Fruit fly (Drosophila melanogaster): ENCODE data around the gene wls.
A peak's percentile ranks its signal among the peaks of the same experiment; 100 is the strongest.

The wls gene

dm6 chr3L:11169299-11170181 is at the start of gene wls, which contains the start of gene Adck5:
TSS of gene wls (minus strand) at chr3L:11169625.
TSS of gene Adck5 (plus strand) at chr3L:11169817.
- TF ChIP-seq rn (GFP tag; IDR thresholded peaks at IDR 0.05) (no peak), CG13204 (GFP tag; optimal IDR thresholded peaks at IDR 0.05) (no peak), Snoo (tag; optimal IDR thresholded peaks at IDR 0.05) (peak; percentile 78), CG9948 (tag; optimal IDR thresholded peaks at IDR 0.05) (no peak), CG17806 (tag; optimal IDR thresholded peaks at IDR 0.05) (no peak), fd96Ca (GFP tag; IDR thresholded peaks at IDR 0.05) (0 out of 3 replicates have a peak, but pooled peaks have one; percentile 21), Pif1A (GFP tag; optimal IDR thresholded peaks at IDR 0.05) (no peak), Ets98B (GFP tag; IDR thresholded peaks at IDR 0.05) (peak; percentile 18; the same call in 1 of the 2 replicates), CG10348 (GFP tag; IDR thresholded peaks at IDR 0.05) (no peak), gl (tag; optimal IDR thresholded peaks at IDR 0.05) (peak; percentile 38), CG34367 (tag; optimal IDR thresholded peaks at IDR 0.05) (peak; percentile 53), CG12605 (GFP tag; IDR thresholded peaks at IDR 0.05) (peak; percentile 64), CG32121 (GFP tag; IDR thresholded peaks at IDR 0.05) (0 out of 2 replicates have a peak, but pooled peaks have one; percentile 35), CG14655 (GFP tag; optimal IDR thresholded peaks at IDR 0.05) (no peak), D1 (tag; optimal IDR thresholded peaks at IDR 0.05) (no peak), Pif1B (GFP tag; optimal IDR thresholded peaks at IDR 0.05) (no peak), CG8301 (tag; optimal IDR thresholded peaks at IDR 0.05) (no peak), EcR (GFP tag; optimal IDR thresholded peaks at IDR 0.05) (no peak), CG8159 (tag; optimal IDR thresholded peaks at IDR 0.05) (no peak), CG4496 (GFP tag; IDR thresholded peaks at IDR 0.05) (peak; percentile 78), CG15710 (tag; optimal IDR thresholded peaks at IDR 0.05) (no peak)

- no peak for TF ChIP-seq CG10348 (GFP tag; IDR thresholded peaks at IDR 0.05)
- TF ChIP-seq Ets98B (GFP tag; IDR thresholded peaks at IDR 0.05): no peak
- TF ChIP-seq CG9948 (tag; optimal IDR thresholded peaks at IDR 0.05): no peak
- TF ChIP-seq gl (tag; optimal IDR thresholded peaks at IDR 0.05): no peak
- TF ChIP-seq CG14655 (GFP tag; optimal IDR thresholded peaks at IDR 0.05): no peak
- TF ChIP-seq Pif1B (GFP tag; optimal IDR thresholded peaks at IDR 0.05): no peak
- no peak for TF ChIP-seq CG34367 (tag; optimal IDR thresholded peaks at IDR 0.05)
- TF ChIP-seq CG32121 (GFP tag; IDR thresholded peaks at IDR 0.05): no peak
- no peak for TF ChIP-seq CG12605 (GFP tag; IDR thresholded peaks at IDR 0.05)
- TF ChIP-seq CG8301 (tag; optimal IDR thresholded peaks at IDR 0.05): no peak
- TF ChIP-seq Pif1A (GFP tag; optimal IDR thresholded peaks at IDR 0.05): no peak
- no peak for TF ChIP-seq Snoo (tag; optimal IDR thresholded peaks at IDR 0.05)
These were observed 49.5 kb upstream of the wls start for dm6 chr3L:11218892-11219291.

dm6 chr3L:11217893-11218292 is 48.5 kb upstream of the wls start:
- TF ChIP-seq Ets98B (GFP tag; IDR thresholded peaks at IDR 0.05): peak; percentile 18; the same call in 1 of the 2 replicates
- TF ChIP-seq EcR (GFP tag; optimal IDR thresholded peaks at IDR 0.05): peak; percentile 14
- no peak for TF ChIP-seq CG17806 (tag; optimal IDR thresholded peaks at IDR 0.05)
- TF ChIP-seq D1 (tag; optimal IDR thresholded peaks at IDR 0.05): no peak
- TF ChIP-seq fd96Ca (GFP tag; IDR thresholded peaks at IDR 0.05): peak; percentile 62; the same call in 1 of the 3 replicates
- peak; percentile 69; the same call in 2 of the 3 replicates for TF ChIP-seq CG4496 (GFP tag; IDR thresholded peaks at IDR 0.05)

dm6 chr3L:11216219-11216618 is 46.8 kb upstream of the wls start:
- no peak for TF ChIP-seq CG9948 (tag; optimal IDR thresholded peaks at IDR 0.05)
- no peak for TF ChIP-seq CG32121 (GFP tag; IDR thresholded peaks at IDR 0.05)
- no peak for TF ChIP-seq CG34367 (tag; optimal IDR thresholded peaks at IDR 0.05)
- no peak for TF ChIP-seq CG8301 (tag; optimal IDR thresholded peaks at IDR 0.05)

dm6 chr3L:11215244-11216121 is 46.1 kb upstream of the wls start:
- TF ChIP-seq CG9948 (tag; optimal IDR thresholded peaks at IDR 0.05): peak; percentile 79
- TF ChIP-seq CG10348 (GFP tag; IDR thresholded peaks at IDR 0.05): peak; percentile 25; the same call in 1 of the 2 replicates
- peak; percentile 90 for TF ChIP-seq CG15710 (tag; optimal IDR thresholded peaks at IDR 0.05)
- TF ChIP-seq CG17806 (tag; optimal IDR thresholded peaks at IDR 0.05): peak; percentile 83
- TF ChIP-seq CG8301 (tag; optimal IDR thresholded peaks at IDR 0.05): peak; percentile 91
- peak; percentile 98 for TF ChIP-seq Ets98B (GFP tag; IDR thresholded peaks at IDR 0.05)
- TF ChIP-seq CG13204 (GFP tag; optimal IDR thresholded peaks at IDR 0.05): peak; percentile 10
- TF ChIP-seq CG8159 (tag; optimal IDR thresholded peaks at IDR 0.05): peak; percentile 91
- peak; percentile 73 for TF ChIP-seq EcR (GFP tag; optimal IDR thresholded peaks at IDR 0.05)
- TF ChIP-seq CG12605 (GFP tag; IDR thresholded peaks at IDR 0.05): peak; percentile 97
- TF ChIP-seq CG14655 (GFP tag; optimal IDR thresholded peaks at IDR 0.05): peak; percentile 91
- peak; percentile 88 for TF ChIP-seq rn (GFP tag; IDR thresholded peaks at IDR 0.05)
- TF ChIP-seq Pif1A (GFP tag; optimal IDR thresholded peaks at IDR 0.05): peak; percentile 97
- peak; percentile 98 for TF ChIP-seq CG4496 (GFP tag; IDR thresholded peaks at IDR 0.05)
- peak; percentile 93 for TF ChIP-seq Pif1B (GFP tag; optimal IDR thresholded peaks at IDR 0.05)
- peak; percentile 82 for TF ChIP-seq CG34367 (tag; optimal IDR thresholded peaks at IDR 0.05)
- TF ChIP-seq Snoo (tag; optimal IDR thresholded peaks at IDR 0.05): peak; percentile 90
- TF ChIP-seq D1 (tag; optimal IDR thresholded peaks at IDR 0.05): peak; percentile 41
- TF ChIP-seq CG32121 (GFP tag; IDR thresholded peaks at IDR 0.05): peak; percentile 97
- TF ChIP-seq fd96Ca (GFP tag; IDR thresholded peaks at IDR 0.05): peak; percentile 98
- TF ChIP-seq gl (tag; optimal IDR thresholded peaks at IDR 0.05): peak; percentile 60

Data from whole organism, pupa.